Worm (Caenorhabditis elegans) whole organism, L4 larva: Measurements from ENCODE around the gene morc-1.
A peak's percentile ranks its signal among the peaks of the same experiment; 100 is the strongest.

Source experiments
- D1046.2 ChIP-seq: fragments of 200-800 bp; sonication (Bioruptor generic); IDR thresholded peaks from 2 replicates; pipeline ENCODE4 v1.3.6; 2022; ENCODE audit warnings: missing genetic modification characterization, missing compliant biosample characterization
- F26F4.8 ChIP-seq: fragments of 200-800 bp; sonication (Bioruptor generic); conservative IDR thresholded peaks from 2 replicates; pipeline ENCODE4 v1.3.6; 2022; ENCODE audit warnings: missing genetic modification characterization, missing compliant biosample characterization
- F37D6.2 ChIP-seq: sonication (generic microtip); optimal IDR thresholded peaks from 2 replicates; lab custom pipeline; 2016; ENCODE audit warnings: mild to moderate bottlenecking, missing genetic modification characterization, missing compliant biosample characterization
- F44E2.7 ChIP-seq: fragments of 200-800 bp; sonication (Bioruptor generic); IDR thresholded peaks from 2 replicates; pipeline ENCODE4 v2.1.2; 2022; ENCODE audit warnings: missing genetic modification characterization, missing compliant biosample characterization
- F49E8.2 ChIP-seq: sonication (generic microtip); optimal IDR thresholded peaks from 2 replicates; lab custom pipeline; 2016; ENCODE audit warnings: missing compliant biosample characterization, mild to moderate bottlenecking, missing genetic modification characterization, borderline replicate concordance
- Y48G9A.11 ChIP-seq: fragments of 200-800 bp; sonication (Bioruptor generic); IDR thresholded peaks from 2 replicates; pipeline ENCODE4 v1.3.6; 2022; ENCODE audit warnings: missing genetic modification reagents, missing genetic modification characterization, missing compliant biosample characterization
- ZK546.5 ChIP-seq, 2 experiments: sonication (generic microtip); optimal IDR thresholded peaks; 2 replicates each; lab custom pipeline; 2017; ENCODE audit warnings: missing biosample characterization in 2 of 2, missing genetic modification characterization in 2 of 2
- aha-1 ChIP-seq: fragments of 150-350 bp; peaks from one replicate; lab custom pipeline; 2014; ENCODE audit warnings: missing biosample characterization, missing genetic modification characterization
- aly-2 ChIP-seq: sonication (generic microtip); optimal IDR thresholded peaks from 2 replicates; lab custom pipeline; 2018; ENCODE audit warnings: missing biosample characterization, missing genetic modification characterization
- ces-1 ChIP-seq: fragments of 150-350 bp; sonication (generic microtip); optimal IDR thresholded peaks from 4 replicates; lab custom pipeline; 2014; ENCODE audit warnings: missing biosample characterization, missing genetic modification reagents, missing genetic modification characterization
- ctbp-1 ChIP-seq: fragments of 200-800 bp; sonication (Bioruptor generic); IDR thresholded peaks from 2 replicates; pipeline ENCODE4 v1.3.6; 2022; ENCODE audit warnings: missing genetic modification reagents, missing genetic modification characterization, missing compliant biosample characterization
- daf-12 ChIP-seq: fragments of 150-350 bp; optimal IDR thresholded peaks from 2 replicates; lab custom pipeline; 2014; ENCODE audit warnings: missing biosample characterization, missing genetic modification reagents, missing genetic modification characterization
- daf-16 ChIP-seq, 3 experiments: sonication (generic microtip); optimal IDR thresholded peaks; 2 replicates each; lab custom pipeline; 2016 to 2017; ENCODE audit warnings: missing genetic modification characterization in 3 of 3, missing genetic modification reagents in 3 of 3, mild to moderate bottlenecking in 2 of 3, missing compliant biosample characterization in 2 of 3, missing biosample characterization in 1 of 3, moderate library complexity in 1 of 3
- dmd-9 ChIP-seq: fragments of 200-800 bp; sonication (Bioruptor generic); IDR thresholded peaks from 2 replicates; pipeline ENCODE4 v1.3.6; 2022; ENCODE audit warnings: missing genetic modification reagents, missing genetic modification characterization, missing compliant biosample characterization
- dpl-1 ChIP-seq: fragments of 150-350 bp; optimal IDR thresholded peaks from 2 replicates; lab custom pipeline; 2014; ENCODE audit warnings: missing biosample characterization, missing genetic modification reagents, missing genetic modification characterization
- dve-1 ChIP-seq: sonication (generic microtip); optimal IDR thresholded peaks from 2 replicates; lab custom pipeline; 2017; ENCODE audit warnings: antibody characterized with exemption, mild to moderate bottlenecking, missing genetic modification characterization, missing compliant biosample characterization; ENCODE audit not compliant: insufficient read depth
- gei-8 ChIP-seq: fragments of 200-800 bp; sonication (Bioruptor generic); optimal IDR thresholded peaks from 2 replicates; lab custom pipeline; 2018; ENCODE audit warnings: mild to moderate bottlenecking, missing genetic modification characterization, missing compliant biosample characterization
- hif-1 ChIP-seq, 2 experiments: sonication (generic microtip); optimal IDR thresholded peaks; 2 replicates each; lab custom pipeline; 2016 to 2017; ENCODE audit warnings: missing compliant biosample characterization in 2 of 2, missing genetic modification characterization in 2 of 2, missing genetic modification reagents in 2 of 2, missing genotype in 2 of 2, mild to moderate bottlenecking in 1 of 2
- hlh-11 ChIP-seq: fragments of 200-800 bp; sonication (Bioruptor generic); optimal IDR thresholded peaks from 2 replicates; lab custom pipeline; 2018; ENCODE audit warnings: mild to moderate bottlenecking, missing genetic modification characterization, missing compliant biosample characterization
- hlh-30 ChIP-seq: sonication (generic microtip); optimal IDR thresholded peaks from 2 replicates; lab custom pipeline; 2017; ENCODE audit warnings: antibody characterized with exemption, mild to moderate bottlenecking, missing genetic modification characterization, missing compliant biosample characterization; ENCODE audit not compliant: insufficient read depth
- hmg-1.1 ChIP-seq: fragments of 200-800 bp; sonication (Bioruptor generic); IDR thresholded peaks from 2 replicates; pipeline ENCODE4 v1.3.6; 2022; ENCODE audit warnings: missing genetic modification reagents, missing genetic modification characterization, missing compliant biosample characterization
- jun-1 ChIP-seq: fragments of 150-350 bp; optimal IDR thresholded peaks from 2 replicates; lab custom pipeline; 2014; ENCODE audit warnings: missing biosample characterization, missing genetic modification reagents, missing genetic modification characterization
- lin-13 ChIP-seq: fragments of 150-350 bp; optimal IDR thresholded peaks from 2 replicates; lab custom pipeline; 2014; ENCODE audit warnings: missing biosample characterization, missing genetic modification reagents, missing genetic modification characterization
- lin-29 ChIP-seq: fragments of 200-800 bp; sonication (Bioruptor generic); IDR thresholded peaks from 2 replicates; pipeline ENCODE4 v1.3.6; 2022; ENCODE audit warnings: missing genetic modification reagents, missing genetic modification characterization, missing compliant biosample characterization
- lin-38 ChIP-seq: fragments of 200-800 bp; sonication (Bioruptor generic); IDR thresholded peaks from 2 replicates; pipeline ENCODE4 v1.3.6; 2022; ENCODE audit warnings: missing genetic modification reagents, missing genetic modification characterization, missing compliant biosample characterization
- lin-39 ChIP-seq: fragments of 150-350 bp; optimal IDR thresholded peaks from 2 replicates; lab custom pipeline; 2014; ENCODE audit warnings: missing biosample characterization, missing genetic modification reagents, missing genetic modification characterization
- madf-5 ChIP-seq, 2 experiments: fragments of 200-800 bp; sonication (Bioruptor generic); IDR thresholded peaks; 2 replicates each; pipeline ENCODE4 v1.3.6; 2022; ENCODE audit warnings: missing compliant biosample characterization in 2 of 2, missing genetic modification characterization in 2 of 2
- madf-9 ChIP-seq: fragments of 200-800 bp; sonication (Bioruptor generic); conservative IDR thresholded peaks from 2 replicates; pipeline ENCODE4 v1.3.6; 2022; ENCODE audit warnings: missing genetic modification reagents, missing genetic modification characterization, missing compliant biosample characterization
- mdl-1 ChIP-seq, 2 experiments: fragments of 150-350 bp in 1 of 2; sonication (generic microtip) in 1 of 2; optimal IDR thresholded peaks; 2 replicates each; lab custom pipeline; 2014 to 2017; ENCODE audit warnings: missing biosample characterization in 2 of 2, missing genetic modification characterization in 2 of 2
- mxl-2 ChIP-seq: fragments of 200-800 bp; sonication (Bioruptor generic); conservative IDR thresholded peaks from 2 replicates; pipeline ENCODE4 v1.3.6; 2022; ENCODE audit warnings: missing genetic modification reagents, missing genetic modification characterization, missing compliant biosample characterization
- mxl-3 ChIP-seq: fragments of 200-800 bp; sonication (Bioruptor generic); optimal IDR thresholded peaks from 2 replicates; lab custom pipeline; 2018; ENCODE audit warnings: mild to moderate bottlenecking, missing genetic modification characterization, missing compliant biosample characterization
- nhr-10 ChIP-seq: fragments of 150-350 bp; optimal IDR thresholded peaks from 2 replicates; lab custom pipeline; 2014; ENCODE audit warnings: missing biosample characterization, missing genetic modification characterization
- nhr-11 ChIP-seq: fragments of 150-350 bp; optimal IDR thresholded peaks from 2 replicates; lab custom pipeline; 2014; ENCODE audit warnings: missing biosample characterization, missing genetic modification characterization
- nhr-237 ChIP-seq: sonication (generic microtip); optimal IDR thresholded peaks from 2 replicates; lab custom pipeline; 2017; ENCODE audit warnings: missing biosample characterization, missing genetic modification characterization
- nhr-41 ChIP-seq: fragments of 200-800 bp; sonication (Bioruptor generic); IDR thresholded peaks from 2 replicates; pipeline ENCODE4 v1.3.6; 2022; ENCODE audit warnings: missing genetic modification reagents, missing genetic modification characterization, missing compliant biosample characterization
- nhr-42 ChIP-seq: fragments of 200-800 bp; sonication (Bioruptor generic); IDR thresholded peaks from 2 replicates; pipeline ENCODE4 v1.3.6; 2022; ENCODE audit warnings: missing genetic modification characterization, missing compliant biosample characterization
- nhr-48 ChIP-seq: sonication (generic microtip); optimal IDR thresholded peaks from 2 replicates; lab custom pipeline; 2016; ENCODE audit warnings: mild to moderate bottlenecking, missing genetic modification characterization, missing compliant biosample characterization
- nhr-76 ChIP-seq: fragments of 150-350 bp; optimal IDR thresholded peaks from 2 replicates; lab custom pipeline; 2014; ENCODE audit warnings: missing biosample characterization, missing genetic modification characterization
- nhr-77 ChIP-seq: fragments of 150-350 bp; optimal IDR thresholded peaks from 2 replicates; lab custom pipeline; 2014; ENCODE audit warnings: missing biosample characterization, missing genetic modification characterization
- pha-4 ChIP-seq, 2 experiments: fragments of 150-350 bp in 1 of 2; fragments of 200-800 bp in 1 of 2; sonication (Bioruptor generic) in 1 of 2; IDR thresholded peaks in 1 of 2; optimal IDR thresholded peaks in 1 of 2; 2 replicates each; pipeline versions ENCODE4 v1.3.6 to Lab custom; 2014 to 2022; ENCODE audit warnings: missing genetic modification characterization in 2 of 2, missing genetic modification reagents in 2 of 2, missing biosample characterization in 1 of 2, missing compliant biosample characterization in 1 of 2
- php-3 ChIP-seq: fragments of 200-800 bp; sonication (Bioruptor generic); IDR thresholded peaks from 2 replicates; pipeline ENCODE4 v1.3.6; 2022; ENCODE audit warnings: missing genetic modification reagents, missing genetic modification characterization, missing compliant biosample characterization
- rbr-2 ChIP-seq: sonication (generic microtip); optimal IDR thresholded peaks from 2 replicates; lab custom pipeline; 2016; ENCODE audit warnings: missing genotype, missing genetic modification characterization, missing compliant biosample characterization
- saeg-2 ChIP-seq: fragments of 200-800 bp; sonication (Bioruptor generic); IDR thresholded peaks from 2 replicates; pipeline ENCODE4 v1.3.6; 2022; ENCODE audit warnings: missing genetic modification reagents, missing genetic modification characterization, missing compliant biosample characterization
- skn-1 ChIP-seq: fragments of 150-350 bp; optimal IDR thresholded peaks from 2 replicates; lab custom pipeline; 2014; ENCODE audit warnings: missing biosample characterization, missing genetic modification characterization
- spr-3 ChIP-seq: fragments of 200-800 bp; sonication (Bioruptor generic); optimal IDR thresholded peaks from 2 replicates; lab custom pipeline; 2018; ENCODE audit warnings: mild to moderate bottlenecking, missing genetic modification characterization, missing compliant biosample characterization
- tra-1 ChIP-seq: fragments of 200-800 bp; sonication (Bioruptor generic); IDR thresholded peaks from 2 replicates; pipeline ENCODE4 v1.3.6; 2022; ENCODE audit warnings: missing genetic modification reagents, missing genetic modification characterization, missing compliant biosample characterization
- unc-130 ChIP-seq: sonication (generic microtip); optimal IDR thresholded peaks from 2 replicates; lab custom pipeline; 2016; ENCODE audit warnings: missing genetic modification reagents, missing genetic modification characterization, missing compliant biosample characterization
- zag-1 ChIP-seq: fragments of 150-350 bp; optimal IDR thresholded peaks from 2 replicates; lab custom pipeline; 2014; ENCODE audit warnings: missing biosample characterization, missing genetic modification characterization
- zfp-3 ChIP-seq: fragments of 200-800 bp; sonication (Bioruptor generic); conservative IDR thresholded peaks from 2 replicates; pipeline ENCODE4 v1.3.6; 2022; ENCODE audit warnings: missing genetic modification reagents, missing genetic modification characterization, missing compliant biosample characterization
- zip-2 ChIP-seq: fragments of 150-350 bp; optimal IDR thresholded peaks from 2 replicates; lab custom pipeline; 2014; ENCODE audit warnings: missing biosample characterization, missing genetic modification characterization

The morc-1 gene

ce11 chrIII:5230415-5230814 lies 23.7 kb upstream of the morc-1 start, which contains the start of gene prmt-5:
Gene prmt-5, plus strand, starts transcription at chrIII:5230555.
- no peak for TF ChIP-seq mxl-2 (GFP tag; lab: Robert Waterston, UW)
- TF ChIP-seq zag-1 = no peak
- TF ChIP-seq saeg-2 (GFP tag; lab: Robert Waterston, UW) = no peak
- TF ChIP-seq nhr-11 (tag; lab: Kevin White, UChicago) = no peak
- peak; percentile 44 for TF ChIP-seq nhr-10 (tag; lab: Kevin White, UChicago)
- TF ChIP-seq F49E8.2 (tag; lab: Kevin White, UChicago) = peak; percentile 50
- no peak for TF ChIP-seq nhr-76 (tag; lab: Kevin White, UChicago)
- no peak for TF ChIP-seq dmd-9 (GFP tag; lab: Robert Waterston, UW)
- TF ChIP-seq D1046.2 (GFP tag; lab: Robert Waterston, UW) = peak; percentile 60; the same call in 1 of the 2 replicates
- no peak for TF ChIP-seq F37D6.2 (tag; lab: Kevin White, UChicago)
- TF ChIP-seq zfp-3 = peak; percentile 88
- TF ChIP-seq ctbp-1 (GFP tag; lab: Robert Waterston, UW) = peak; percentile 45; the same call in 1 of the 2 replicates
- peak; percentile 38 for TF ChIP-seq nhr-77
- TF ChIP-seq hmg-1.1 (GFP tag; lab: Robert Waterston, UW) = no peak
- peak; percentile 67 for TF ChIP-seq tra-1 (GFP tag; lab: Robert Waterston, UW)
- TF ChIP-seq lin-39 (tag; lab: Kevin White, UChicago) = no peak
- peak; percentile 34; the same call in 1 of the 2 replicates for TF ChIP-seq Y48G9A.11 (GFP tag; lab: Robert Waterston, UW)
- peak; percentile 61 for TF ChIP-seq dve-1 (tag; lab: Kevin White, UChicago)
- TF ChIP-seq gei-8 = peak; percentile 79
- TF ChIP-seq aha-1 (tag; lab: Kevin White, UChicago) = peak; percentile 50
- no peak for TF ChIP-seq skn-1
- TF ChIP-seq hlh-30 (tag; lab: Kevin White, UChicago) = no peak
- no peak for TF ChIP-seq zip-2
- no peak for TF ChIP-seq mxl-3 (GFP tag; lab: Kevin White, UChicago)
- peak; percentile 81; the same call in 1 of the 2 replicates for TF ChIP-seq pha-4 (GFP tag; IDR thresholded peaks at IDR 0.05; lab: Robert Waterston, UW)
- TF ChIP-seq pha-4 (tag; optimal IDR thresholded peaks at IDR 0.05; lab: Kevin White, UChicago) = no peak
- no peak for TF ChIP-seq lin-13
- TF ChIP-seq lin-38 (GFP tag; lab: Robert Waterston, UW) = peak; percentile 79
- no peak for TF ChIP-seq lin-29 (GFP tag; lab: Robert Waterston, UW)
- TF ChIP-seq spr-3 (GFP tag; lab: Kevin White, UChicago) = peak; percentile 59
- peak; percentile 51 for TF ChIP-seq hlh-11 (tag; lab: Kevin White, UChicago)
- no peak for TF ChIP-seq php-3 (GFP tag; lab: Robert Waterston, UW)
- TF ChIP-seq dpl-1 = peak; percentile 0
- TF ChIP-seq rbr-2 (tag; lab: Kevin White, UChicago) = peak; percentile 30
- TF ChIP-seq jun-1 = no peak
- no peak for TF ChIP-seq aly-2
- 0 out of 4 replicates have a peak, but pooled peaks of 1 of the 2 experiments have one; percentile 4 for TF ChIP-seq madf-5 (GFP tag; IDR thresholded peaks at IDR 0.05; lab: Robert Waterston, UW)
- TF ChIP-seq nhr-42 (GFP tag; lab: Robert Waterston, UW) = peak; percentile 65; the same call in 1 of the 2 replicates
- TF ChIP-seq nhr-237 (tag; lab: Kevin White, UChicago) = no peak
- no peak for TF ChIP-seq ces-1
- no peak for TF ChIP-seq nhr-48
- TF ChIP-seq mdl-1 (tag; optimal IDR thresholded peaks at IDR 0.05; lab: Kevin White, UChicago) = no peak
- peak in 1 of 2 experiments; percentile 3 for TF ChIP-seq hif-1 (tag; optimal IDR thresholded peaks at IDR 0.05; lab: Kevin White, UChicago)
- 0 out of 2 replicates have a peak, but pooled peaks have one; percentile 4 for TF ChIP-seq F44E2.7 (GFP tag; lab: Robert Waterston, UW)
- TF ChIP-seq nhr-41 = no peak
- no peak for TF ChIP-seq daf-12 (tag; lab: Kevin White, UChicago)
- TF ChIP-seq unc-130 = peak; percentile 45
- no peak for TF ChIP-seq F26F4.8
- TF ChIP-seq madf-9 (GFP tag; lab: Robert Waterston, UW) = 0 out of 2 replicates have a peak, but pooled peaks have one; percentile 6
- no peak for TF ChIP-seq ZK546.5 (tag; optimal IDR thresholded peaks at IDR 0.05; lab: Kevin White, UChicago)
- peak; percentile 25 to 57 for TF ChIP-seq daf-16 (GFP tag; optimal IDR thresholded peaks at IDR 0.05; lab: Kevin White, UChicago)
- TF ChIP-seq daf-16 (tag; optimal IDR thresholded peaks at IDR 0.05; lab: Kevin White, UChicago) = peak; percentile 55
